Worm (Caenorhabditis elegans): Measurements from ENCODE around the gene W06F12.3.

The W06F12.3 gene

DNA sequence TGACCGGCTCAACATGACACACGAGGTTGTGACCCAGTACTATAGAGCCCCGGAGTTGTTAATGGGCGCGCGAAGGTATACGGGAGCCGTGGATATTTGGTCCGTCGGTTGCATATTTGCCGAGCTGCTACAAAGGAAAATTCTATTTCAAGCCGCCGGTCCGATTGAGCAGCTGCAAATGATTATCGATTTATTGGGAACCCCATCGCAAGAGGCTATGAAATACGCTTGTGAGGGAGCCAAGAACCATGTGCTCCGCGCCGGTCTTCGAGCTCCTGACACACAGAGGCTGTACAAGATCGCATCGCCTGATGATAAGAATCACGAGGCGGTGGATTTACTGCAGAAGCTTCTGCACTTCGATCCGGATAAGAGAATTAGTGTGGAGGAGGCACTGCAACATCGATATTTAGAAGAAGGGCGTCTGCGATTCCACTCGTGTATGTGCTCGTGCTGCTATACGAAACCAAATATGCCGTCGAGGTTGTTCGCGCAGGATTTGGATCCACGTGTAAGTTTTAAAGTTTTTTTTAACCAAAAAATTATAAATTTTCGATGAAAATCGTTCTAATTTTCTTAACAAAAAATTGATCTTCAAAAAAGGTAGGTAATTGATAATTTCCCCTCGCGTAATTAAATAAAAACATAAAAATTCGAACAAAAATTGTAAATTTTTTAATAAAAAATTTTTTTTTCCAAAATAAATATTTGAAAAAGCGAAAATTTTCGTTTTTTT is 12.3 kb upstream of the W06F12.3 start:
- TF ChIP-seq hlh-6 (tag; optimal IDR thresholded peaks at IDR 0.05) = peak; percentile 11
- no peak for TF ChIP-seq lin-11 (tag; optimal IDR thresholded peaks at IDR 0.05)
- peak; percentile 24 for TF ChIP-seq ceh-48 (tag; optimal IDR thresholded peaks at IDR 0.05)
- TF ChIP-seq npax-4 (tag; optimal IDR thresholded peaks at IDR 0.05) = no peak

DNA sequence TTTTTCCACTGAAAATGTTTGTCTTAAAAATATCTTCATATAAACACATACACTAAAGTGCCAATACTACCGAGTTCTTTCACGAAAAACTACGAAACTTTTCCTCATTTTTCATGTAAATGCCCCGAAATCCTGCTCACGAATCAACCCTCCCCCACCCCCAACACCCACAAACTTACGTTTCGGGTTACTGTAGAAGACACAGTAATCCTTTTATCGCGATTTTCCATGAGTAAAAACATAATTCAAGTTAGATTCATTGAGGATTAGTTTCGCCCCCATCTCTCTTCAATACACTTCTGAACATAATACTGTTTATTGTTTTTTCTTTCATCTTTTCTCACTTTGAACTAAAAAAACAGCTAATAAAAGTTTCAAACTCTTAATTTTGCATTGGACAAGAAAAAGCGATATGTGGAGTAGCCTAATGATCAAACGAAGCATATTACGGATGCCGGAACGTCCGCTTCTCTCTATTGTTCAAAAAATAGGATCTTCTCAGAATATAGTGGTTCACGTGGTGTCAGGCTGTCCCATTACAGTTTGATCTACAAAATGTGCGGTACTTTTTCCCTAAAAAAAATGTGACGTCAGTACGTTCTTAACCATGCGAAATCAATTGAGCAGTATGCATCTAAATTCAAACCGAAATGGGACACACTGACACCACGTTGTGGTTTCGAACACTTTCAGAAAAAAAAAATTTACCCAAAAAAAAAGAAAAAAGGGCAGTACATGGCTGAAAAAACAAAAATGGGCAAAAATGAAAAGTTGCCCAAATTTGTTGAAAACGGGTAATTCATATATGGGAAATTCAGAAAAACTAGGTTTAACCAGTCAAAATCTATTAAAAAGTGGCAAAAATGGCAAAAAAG is 10.6 kb upstream of the W06F12.3 start:
- TF ChIP-seq pax-1 (tag; optimal IDR thresholded peaks at IDR 0.05) = no peak
- TF ChIP-seq pha-2 (tag; optimal IDR thresholded peaks at IDR 0.05) = peak; percentile 2

DNA sequence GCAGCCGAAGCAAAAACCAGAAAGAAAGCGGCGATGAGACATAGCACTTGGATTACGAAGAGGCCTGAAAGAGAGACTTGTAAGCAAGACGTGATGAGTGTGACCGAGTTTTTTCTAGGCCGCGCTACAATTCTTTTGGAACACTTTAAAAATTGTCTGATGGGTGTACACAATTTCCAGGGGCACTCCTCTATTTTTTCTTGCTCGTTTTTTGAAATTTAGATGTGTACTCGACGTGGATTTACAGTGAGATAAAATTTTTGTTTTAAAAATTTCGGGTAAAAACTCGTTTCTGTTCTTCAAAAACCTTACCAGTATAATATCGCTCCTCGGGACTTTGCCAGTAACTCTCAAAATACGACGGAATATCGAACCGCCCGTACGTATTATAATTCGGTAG is 5.1 kb upstream of the W06F12.3 start:
- TF ChIP-seq hlh-8 (tag; optimal IDR thresholded peaks at IDR 0.05) = no peak
- no peak for TF ChIP-seq fkh-6 (tag; optimal IDR thresholded peaks at IDR 0.05)
- no peak for TF ChIP-seq ceh-22 (tag; optimal IDR thresholded peaks at IDR 0.05)
- no peak for TF ChIP-seq che-1 (tag; optimal IDR thresholded peaks at IDR 0.05)
- no peak for TF ChIP-seq ceh-45 (GFP tag; IDR thresholded peaks at IDR 0.05)

DNA sequence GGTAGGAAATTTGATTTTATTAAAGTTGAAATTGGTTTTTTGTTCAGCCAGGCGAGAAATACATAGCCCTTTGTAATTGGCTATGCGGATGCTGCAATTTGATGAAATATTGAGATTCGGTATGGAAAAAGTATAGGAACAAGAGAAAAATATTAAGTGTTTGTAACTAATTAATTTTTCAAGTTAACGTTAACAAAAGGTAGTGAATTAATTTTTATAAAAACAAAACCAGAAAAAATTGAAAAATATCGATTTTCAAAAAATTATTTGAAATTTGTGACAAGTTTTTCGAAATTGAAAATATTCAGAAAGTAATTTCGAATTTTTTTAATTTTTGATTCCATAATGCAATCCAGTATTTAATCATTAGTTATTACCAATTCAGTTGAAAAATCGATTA is 3.2 kb upstream of the W06F12.3 start, which contains the start of gene W06F12.2:
TSS of gene W06F12.2 (minus strand) at position 101 of the 400 bp plus-strand sequence.
- no peak for TF ChIP-seq ceh-45 (GFP tag; IDR thresholded peaks at IDR 0.05)
- TF ChIP-seq fkh-6 (tag; optimal IDR thresholded peaks at IDR 0.05) = no peak
- TF ChIP-seq gmeb-2 (tag; optimal IDR thresholded peaks at IDR 0.05) = no peak
- no peak for TF ChIP-seq nhr-11 (tag; optimal IDR thresholded peaks at IDR 0.05)
- no peak for TF ChIP-seq unc-42 (tag; optimal IDR thresholded peaks at IDR 0.05)
- TF ChIP-seq mec-3 (tag; optimal IDR thresholded peaks at IDR 0.05; ENCODE audit: borderline replicate concordance) = no peak
- no peak for TF ChIP-seq syd-9 (tag; optimal IDR thresholded peaks at IDR 0.05)
- TF ChIP-seq tbx-7 (tag; optimal IDR thresholded peaks at IDR 0.05) = no peak
- no peak for TF ChIP-seq pqm-1 (tag; optimal IDR thresholded peaks at IDR 0.05)
- no peak for TF ChIP-seq ceh-14 (tag; optimal IDR thresholded peaks at IDR 0.05)
- no peak for TF ChIP-seq fax-1 (tag; optimal IDR thresholded peaks at IDR 0.05)
- TF ChIP-seq madf-2 (tag; optimal IDR thresholded peaks at IDR 0.05) = no peak
- TF ChIP-seq T23F11.4 (GFP tag; optimal IDR thresholded peaks at IDR 0.05) = no peak
- TF ChIP-seq K09A11.1 (tag; optimal IDR thresholded peaks at IDR 0.05; ENCODE audit: insufficient read depth) = no peak

DNA sequence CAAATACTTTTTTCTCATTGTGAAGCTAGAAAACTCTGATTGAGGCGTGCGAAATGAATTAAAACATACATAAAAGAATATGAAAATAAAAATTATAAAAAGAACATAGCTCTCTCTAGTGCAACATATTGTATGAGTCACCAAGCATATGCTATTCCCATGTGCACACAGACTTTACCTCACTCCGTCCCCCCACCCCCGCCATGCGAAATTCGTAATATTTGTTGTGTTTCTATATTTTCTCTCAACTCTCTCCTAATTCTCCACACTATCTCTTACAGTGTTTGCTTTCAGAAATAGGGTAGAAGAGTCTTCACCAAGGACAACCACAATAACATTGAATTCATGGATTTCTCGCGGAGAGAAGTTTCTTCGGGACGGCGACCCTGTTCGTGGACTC is 2.2 kb upstream of the W06F12.3 start:
- no peak for TF ChIP-seq ceh-31 (tag; optimal IDR thresholded peaks at IDR 0.05)
- no peak for TF ChIP-seq dve-1 (tag; optimal IDR thresholded peaks at IDR 0.05)
- TF ChIP-seq unc-86 (tag; optimal IDR thresholded peaks at IDR 0.05) = no peak
- no peak for TF ChIP-seq ceh-2 (tag; optimal IDR thresholded peaks at IDR 0.05)
- no peak for TF ChIP-seq C38D4.7 (GFP tag; optimal IDR thresholded peaks at IDR 0.05)
- TF ChIP-seq ahr-1 (tag; optimal IDR thresholded peaks at IDR 0.05) = no peak
- TF ChIP-seq elt-2 (tag; optimal IDR thresholded peaks at IDR 0.05) = no peak
- TF ChIP-seq nfya-1 (tag; optimal IDR thresholded peaks at IDR 0.05) = no peak
- TF ChIP-seq unc-55 (GFP tag; optimal IDR thresholded peaks at IDR 0.05) = no peak
- no peak for TF ChIP-seq K09A11.1 (tag; optimal IDR thresholded peaks at IDR 0.05; ENCODE audit: insufficient read depth)
- TF ChIP-seq nhr-11 (tag; optimal IDR thresholded peaks at IDR 0.05) = no peak
- no peak for TF ChIP-seq T23F11.4 (GFP tag; optimal IDR thresholded peaks at IDR 0.05)
- no peak for TF ChIP-seq unc-42 (tag; optimal IDR thresholded peaks at IDR 0.05)
- TF ChIP-seq npax-4 (tag; optimal IDR thresholded peaks at IDR 0.05) = no peak
- no peak for TF ChIP-seq ceh-24 (tag; optimal IDR thresholded peaks at IDR 0.05)
- TF ChIP-seq pqm-1 (tag; optimal IDR thresholded peaks at IDR 0.05) = no peak
- TF ChIP-seq eyg-1 (tag; optimal IDR thresholded peaks at IDR 0.05) = no peak
- TF ChIP-seq hlh-8 (tag; optimal IDR thresholded peaks at IDR 0.05) = no peak
- TF ChIP-seq unc-3 (GFP tag; conservative IDR thresholded peaks at IDR 0.05) = no peak
- no peak for TF ChIP-seq unc-3 (tag; optimal IDR thresholded peaks at IDR 0.05)
- no peak for TF ChIP-seq ceh-9 (tag; optimal IDR thresholded peaks at IDR 0.05)

Data from whole organism, late embryonic.